Worm (Caenorhabditis elegans) whole organism, L2 larva: ENCODE measurements around the gene F35B12.9.

Source experiments
- F13H6.1 ChIP-seq: sonication (generic microtip); optimal IDR thresholded peaks from 2 replicates; lab custom pipeline; 2016; ENCODE audit warnings: missing genetic modification characterization, missing compliant biosample characterization
- R02D3.7 ChIP-seq: fragments of 150-350 bp; optimal IDR thresholded peaks from 2 replicates; lab custom pipeline; 2014; ENCODE audit warnings: missing biosample characterization, missing genetic modification characterization
- Y55F3AM.14 ChIP-seq: fragments of 200-800 bp; sonication (Bioruptor generic); optimal IDR thresholded peaks from 2 replicates; lab custom pipeline; 2018; ENCODE audit warnings: mild to moderate bottlenecking, missing genetic modification characterization, missing compliant biosample characterization
- ZK546.5 ChIP-seq: sonication (generic microtip); optimal IDR thresholded peaks from 2 replicates; lab custom pipeline; 2017; ENCODE audit warnings: missing biosample characterization, missing genetic modification characterization
- alr-1 ChIP-seq: fragments of 150-350 bp; optimal IDR thresholded peaks from 2 replicates; lab custom pipeline; 2014; ENCODE audit warnings: missing biosample characterization, missing genetic modification characterization
- aly-2 ChIP-seq: fragments of 150-350 bp; optimal IDR thresholded peaks from 2 replicates; lab custom pipeline; 2014; ENCODE audit warnings: missing biosample characterization, missing genetic modification characterization
- ama-1 ChIP-seq: fragments of 150-350 bp; optimal IDR thresholded peaks from 2 replicates; lab custom pipeline; 2018; ENCODE audit warnings: inconsistent platforms
- blmp-1 ChIP-seq: sonication (generic microtip); optimal IDR thresholded peaks from 2 replicates; lab custom pipeline; 2017; ENCODE audit warnings: missing genetic modification characterization, mild to moderate bottlenecking, missing compliant biosample characterization, antibody characterized with exemption, moderate library complexity; ENCODE audit not compliant: insufficient read depth
- ceh-16 ChIP-seq: fragments of 150-350 bp; optimal IDR thresholded peaks from 2 replicates; lab custom pipeline; 2014; ENCODE audit warnings: missing biosample characterization, missing genetic modification characterization
- ceh-82 ChIP-seq: fragments of 150-350 bp; optimal IDR thresholded peaks from 2 replicates; lab custom pipeline; 2014; ENCODE audit warnings: missing biosample characterization, missing genetic modification characterization
- crh-2 ChIP-seq: sonication (generic microtip); optimal IDR thresholded peaks from 2 replicates; lab custom pipeline; 2017; ENCODE audit warnings: missing biosample characterization, missing genetic modification characterization
- dmd-4 ChIP-seq: sonication (generic microtip); optimal IDR thresholded peaks from 2 replicates; lab custom pipeline; 2017; ENCODE audit warnings: missing biosample characterization, missing genetic modification characterization
- egl-27 ChIP-seq: sonication (generic microtip); optimal IDR thresholded peaks from 3 replicates; lab custom pipeline; 2017; ENCODE audit warnings: missing biosample characterization, missing genetic modification reagents, missing genetic modification characterization
- elt-1 ChIP-seq: fragments of 150-350 bp; optimal IDR thresholded peaks from 2 replicates; lab custom pipeline; 2014; ENCODE audit warnings: missing biosample characterization, missing genetic modification characterization
- elt-3 ChIP-seq: sonication (generic microtip); optimal IDR thresholded peaks from 2 replicates; lab custom pipeline; 2017; ENCODE audit warnings: missing biosample characterization, missing genetic modification characterization
- fos-1 ChIP-seq: fragments of 150-350 bp; optimal IDR thresholded peaks from 2 replicates; lab custom pipeline; 2014; ENCODE audit warnings: missing biosample characterization, missing genetic modification characterization
- gmeb-1 ChIP-seq: fragments of 150-350 bp; optimal IDR thresholded peaks from 2 replicates; lab custom pipeline; 2014; ENCODE audit warnings: missing biosample characterization, missing genetic modification characterization
- lin-11 ChIP-seq: fragments of 150-350 bp; sonication (generic microtip); optimal IDR thresholded peaks from 2 replicates; lab custom pipeline; 2014; ENCODE audit warnings: missing biosample characterization, missing genetic modification characterization, inconsistent platforms, mixed read lengths
- lin-13 ChIP-seq: fragments of 150-350 bp; optimal IDR thresholded peaks from 2 replicates; lab custom pipeline; 2014; ENCODE audit warnings: missing biosample characterization, missing genetic modification reagents, missing genetic modification characterization
- lin-39 ChIP-seq: fragments of 150-350 bp; optimal IDR thresholded peaks from 2 replicates; lab custom pipeline; 2014; ENCODE audit warnings: missing biosample characterization, missing genetic modification reagents, missing genetic modification characterization
- lsy-2 ChIP-seq, 2 experiments: fragments of 150-350 bp in 1 of 2; sonication (generic microtip) in 1 of 2; optimal IDR thresholded peaks; 2 replicates each; lab custom pipeline; 2014 to 2017; ENCODE audit warnings: missing biosample characterization in 2 of 2, missing genetic modification characterization in 2 of 2
- mab-5 ChIP-seq: fragments of 150-350 bp; optimal IDR thresholded peaks from 2 replicates; lab custom pipeline; 2014; ENCODE audit warnings: missing biosample characterization, missing genetic modification characterization
- mbf-1 ChIP-seq: sonication (generic microtip); optimal IDR thresholded peaks from 2 replicates; lab custom pipeline; 2017; ENCODE audit warnings: missing biosample characterization, missing genetic modification characterization
- mdl-1 ChIP-seq, 2 experiments: fragments of 150-350 bp in 1 of 2; sonication (generic microtip) in 1 of 2; optimal IDR thresholded peaks; 2 replicates each; lab custom pipeline; 2017; ENCODE audit warnings: missing biosample characterization in 2 of 2, missing genetic modification characterization in 2 of 2
- nhr-12 ChIP-seq: fragments of 150-350 bp; optimal IDR thresholded peaks from 2 replicates; lab custom pipeline; 2014; ENCODE audit warnings: missing biosample characterization, missing genetic modification characterization
- nhr-129 ChIP-seq: fragments of 150-350 bp; optimal IDR thresholded peaks from 2 replicates; lab custom pipeline; 2014; ENCODE audit warnings: missing biosample characterization, missing genetic modification characterization
- nhr-21 ChIP-seq: fragments of 150-350 bp; optimal IDR thresholded peaks from 2 replicates; lab custom pipeline; 2014; ENCODE audit warnings: missing biosample characterization, missing genetic modification characterization
- nhr-23 ChIP-seq: fragments of 150-350 bp; optimal IDR thresholded peaks from 2 replicates; lab custom pipeline; 2014; ENCODE audit warnings: missing biosample characterization, missing genetic modification reagents, missing genetic modification characterization
- nhr-237 ChIP-seq: fragments of 150-350 bp; optimal IDR thresholded peaks from 2 replicates; lab custom pipeline; 2014; ENCODE audit warnings: missing biosample characterization, missing genetic modification characterization
- nhr-25 ChIP-seq: fragments of 150-350 bp; sonication (generic microtip); optimal IDR thresholded peaks from 3 replicates; lab custom pipeline; 2014; ENCODE audit warnings: missing biosample characterization, missing genetic modification characterization
- peb-1 ChIP-seq: fragments of 150-350 bp; optimal IDR thresholded peaks from 2 replicates; lab custom pipeline; 2014; ENCODE audit warnings: missing biosample characterization, missing genetic modification characterization
- sem-4 ChIP-seq: fragments of 150-350 bp; optimal IDR thresholded peaks from 2 replicates; lab custom pipeline; 2014; ENCODE audit warnings: missing biosample characterization, missing genetic modification reagents, missing genetic modification characterization
- skn-1 ChIP-seq: sonication (generic microtip); optimal IDR thresholded peaks from 2 replicates; lab custom pipeline; 2017; ENCODE audit warnings: missing biosample characterization, missing genetic modification characterization
- sma-3 ChIP-seq: sonication (generic microtip); optimal IDR thresholded peaks from 2 replicates; lab custom pipeline; 2016; ENCODE audit warnings: missing genetic modification reagents, missing genetic modification characterization, missing compliant biosample characterization
- sma-9 ChIP-seq, 2 experiments: fragments of 150-350 bp in 1 of 2; sonication (generic microtip) in 1 of 2; optimal IDR thresholded peaks; 2 replicates each; lab custom pipeline; 2014 to 2016; ENCODE audit warnings: missing genetic modification characterization in 2 of 2, mild to moderate bottlenecking in 1 of 2, missing biosample characterization in 1 of 2, missing compliant biosample characterization in 1 of 2, missing genetic modification reagents in 1 of 2, moderate library complexity in 1 of 2
- snpc-4 ChIP-seq: fragments of 150-350 bp; optimal IDR thresholded peaks from 2 replicates; lab custom pipeline; 2014; ENCODE audit warnings: missing biosample characterization, missing genetic modification characterization
- unc-39 ChIP-seq: fragments of 150-350 bp; optimal IDR thresholded peaks from 2 replicates; lab custom pipeline; 2014; ENCODE audit warnings: missing biosample characterization, missing genetic modification characterization
- unc-55 ChIP-seq: fragments of 150-350 bp; sonication (generic microtip); optimal IDR thresholded peaks from 3 replicates; lab custom pipeline; 2014; ENCODE audit warnings: missing biosample characterization, missing genetic modification reagents, missing genetic modification characterization
- unc-62 ChIP-seq: fragments of 150-350 bp; optimal IDR thresholded peaks from 2 replicates; lab custom pipeline; 2014; ENCODE audit warnings: missing biosample characterization, missing genetic modification reagents, missing genetic modification characterization
- zag-1 ChIP-seq: fragments of 150-350 bp; optimal IDR thresholded peaks from 2 replicates; lab custom pipeline; 2014; ENCODE audit warnings: missing biosample characterization, missing genetic modification characterization
- ztf-1 ChIP-seq: fragments of 200-800 bp; sonication (Bioruptor generic); conservative IDR thresholded peaks from 2 replicates; pipeline ENCODE4 v1.3.6; 2022; ENCODE audit warnings: missing genetic modification characterization, missing compliant biosample characterization
- ztf-11 ChIP-seq: sonication (generic microtip); optimal IDR thresholded peaks from 2 replicates; lab custom pipeline; 2017; ENCODE audit warnings: missing biosample characterization, missing genetic modification characterization
- ztf-4 ChIP-seq: fragments of 150-350 bp; optimal IDR thresholded peaks from 2 replicates; lab custom pipeline; 2014; ENCODE audit warnings: missing biosample characterization, missing genetic modification characterization

F35B12.9 gene

DNA sequence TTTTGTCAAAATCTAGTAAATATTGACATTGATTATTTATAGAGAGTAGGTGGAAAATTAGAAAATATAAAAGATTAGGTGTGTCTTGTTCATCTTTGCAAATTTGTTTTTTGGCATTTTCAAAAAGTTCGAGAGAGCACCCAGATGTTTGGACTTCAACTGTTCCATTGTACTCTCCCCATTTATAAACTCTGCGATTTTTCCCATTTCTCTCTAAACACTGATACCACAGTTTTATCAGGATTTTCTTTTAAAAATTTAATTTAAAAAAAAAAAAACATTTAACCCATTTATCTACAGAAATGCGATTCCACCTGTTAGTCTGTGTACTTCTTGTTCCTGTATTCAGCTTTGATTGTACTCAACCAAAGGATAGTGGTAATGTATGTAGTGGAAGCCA is 12.0 kb downstream of the F35B12.9 start, which contains the start of gene tag-290:
Gene tag-290, plus strand, starts transcription at position 301 of the 400 bp plus-strand sequence.
- TF ChIP-seq gmeb-1 (tag; lab: Kevin White, UChicago), result no peak
- TF ChIP-seq ceh-82 (tag; lab: Kevin White, UChicago), result no peak
- TF ChIP-seq mab-5 (tag; lab: Kevin White, UChicago), result no peak
- no peak for TF ChIP-seq unc-55
- no peak for TF ChIP-seq mbf-1
- no peak for TF ChIP-seq nhr-23 (tag; lab: Kevin White, UChicago)
- no peak for TF ChIP-seq ZK546.5
- TF ChIP-seq nhr-237 (tag; lab: Kevin White, UChicago), result no peak
- TF ChIP-seq, all 48 proteins: peak for 0

DNA sequence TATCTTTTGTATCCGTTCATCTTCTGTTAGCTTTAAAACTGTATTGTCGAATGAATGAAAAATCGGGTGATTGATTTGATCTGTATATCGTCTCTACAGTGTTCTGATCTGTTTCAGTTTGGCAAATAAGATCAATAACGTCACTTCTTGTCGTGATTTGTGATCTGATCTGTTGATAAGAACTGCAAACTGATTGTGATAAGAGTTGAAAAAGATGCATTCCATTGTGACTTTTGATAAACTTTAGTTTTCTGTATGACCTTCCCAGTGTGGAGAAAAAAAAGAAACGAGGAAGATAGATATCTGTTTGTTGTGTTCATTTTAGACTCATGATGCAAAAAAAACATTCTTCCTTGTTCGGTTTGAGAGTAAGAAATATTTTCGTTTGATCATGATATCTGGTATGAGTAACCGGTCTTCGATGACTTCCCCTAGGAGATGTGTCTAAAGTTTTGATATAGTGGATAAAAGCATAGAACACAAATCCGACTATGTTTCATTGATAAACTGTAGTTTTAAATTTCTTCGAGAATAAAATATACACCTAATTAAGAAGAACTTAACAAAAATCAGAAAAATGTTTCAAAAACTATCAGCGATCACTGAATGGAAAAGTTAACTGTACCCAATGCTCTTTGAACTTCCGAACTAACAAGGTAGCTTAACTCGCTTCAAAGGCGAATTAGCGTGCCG is 14.0 kb downstream of the F35B12.9 start:
- TF ChIP-seq lin-13 (GFP tag; lab: Kevin White, UChicago) (peak; percentile 42), lsy-2 (tag; optimal IDR thresholded peaks at IDR 0.05; lab: Kevin White, UChicago) (peak in 1 of 2 experiments; percentile 28), mbf-1 (no peak), gmeb-1 (tag; lab: Kevin White, UChicago) (peak; percentile 21), nhr-129 (tag; lab: Kevin White, UChicago) (peak; percentile 60), crh-2 (tag; lab: Kevin White, UChicago) (peak; percentile 51), elt-1 (peak; percentile 59), skn-1 (tag; lab: Kevin White, UChicago) (peak; percentile 2), fos-1 (tag; lab: Kevin White, UChicago) (peak; percentile 52), nhr-25 (tag; lab: Kevin White, UChicago) (peak; percentile 82), R02D3.7 (tag; lab: Kevin White, UChicago) (no peak), blmp-1 (tag; lab: Kevin White, UChicago) (peak; percentile 59), sma-9 (GFP tag; optimal IDR thresholded peaks at IDR 0.05; lab: Kevin White, UChicago) (peak; percentile 88), sma-9 (tag; optimal IDR thresholded peaks at IDR 0.05; lab: Kevin White, UChicago) (no peak), F13H6.1 (tag; lab: Kevin White, UChicago) (no peak), ztf-11 (tag; lab: Kevin White, UChicago) (no peak), nhr-21 (tag; lab: Kevin White, UChicago) (peak; percentile 77), ZK546.5 (no peak), sma-3 (GFP tag; lab: Kevin White, UChicago) (peak; percentile 80), nhr-23 (tag; lab: Kevin White, UChicago) (peak; percentile 14)

DNA sequence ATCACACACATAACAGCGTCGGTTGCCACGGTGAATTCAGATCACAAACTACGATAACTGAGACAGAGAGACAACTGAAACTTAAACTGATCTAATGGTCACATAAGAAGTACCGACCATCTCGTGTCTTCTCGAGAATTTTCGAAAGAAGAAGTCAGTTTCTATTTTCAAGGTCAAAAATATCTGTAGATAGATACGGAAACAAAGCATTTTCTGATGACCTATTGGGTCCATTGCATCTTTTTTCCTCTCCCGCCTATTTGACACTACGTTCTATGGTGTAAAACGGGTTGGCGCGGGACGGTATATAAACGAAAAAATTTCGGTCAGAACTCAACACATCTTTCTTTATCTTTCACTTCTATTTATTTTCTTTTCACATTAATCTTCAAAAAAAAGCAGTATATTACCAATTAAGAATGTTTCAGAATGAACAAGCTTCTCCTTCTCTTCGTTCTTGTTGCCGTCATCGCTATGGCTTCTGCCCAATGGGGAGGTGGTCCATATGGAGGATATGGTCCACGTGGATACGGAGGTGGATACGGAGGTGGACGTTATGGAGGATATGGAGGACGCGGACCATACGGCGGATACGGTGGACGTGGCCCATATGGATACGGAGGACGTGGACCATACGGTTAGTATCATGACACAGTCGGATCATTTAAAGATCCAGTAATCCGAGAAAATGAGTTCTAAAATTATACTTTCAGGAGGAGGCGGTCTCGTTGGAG is 15.1 kb downstream of the F35B12.9 start, which contains the start of gene nlp-24:
Gene nlp-24, plus strand, starts transcription at position 429 of the 734 bp plus-strand sequence.
- TF ChIP-seq elt-1 (peak; percentile 2), ceh-16 (tag; lab: Kevin White, UChicago) (peak; percentile 61), dmd-4 (tag; lab: Kevin White, UChicago) (no peak), sem-4 (tag; lab: Kevin White, UChicago) (no peak), ZK546.5 (no peak), alr-1 (no peak), aly-2 (tag; lab: Kevin White, UChicago) (no peak), ztf-4 (no peak), nhr-25 (tag; lab: Kevin White, UChicago) (peak; percentile 90), blmp-1 (tag; lab: Kevin White, UChicago) (peak; percentile 79), mab-5 (tag; lab: Kevin White, UChicago) (no peak), ceh-82 (tag; lab: Kevin White, UChicago) (no peak), nhr-21 (tag; lab: Kevin White, UChicago) (peak; percentile 70), nhr-237 (tag; lab: Kevin White, UChicago) (no peak), unc-55 (no peak), sma-3 (GFP tag; lab: Kevin White, UChicago) (peak; percentile 39), unc-39 (tag; lab: Kevin White, UChicago) (no peak), Y55F3AM.14 (no peak), lin-11 (tag; lab: Kevin White, UChicago) (no peak), lin-39 (tag; lab: Kevin White, UChicago) (no peak), lsy-2 (tag; optimal IDR thresholded peaks at IDR 0.05; lab: Kevin White, UChicago) (peak in 1 of 2 experiments; percentile 46), mdl-1 (tag; optimal IDR thresholded peaks at IDR 0.05; lab: Kevin White, UChicago) (no peak), snpc-4 (tag; lab: Kevin White, UChicago) (no peak), nhr-12 (tag; lab: Kevin White, UChicago) (no peak), skn-1 (tag; lab: Kevin White, UChicago) (no peak), ama-1 (peak; percentile 76), ztf-1 (GFP tag; lab: Robert Waterston, UW) (no peak), elt-3 (tag; lab: Kevin White, UChicago) (no peak), peb-1 (tag; lab: Kevin White, UChicago) (no peak), nhr-23 (tag; lab: Kevin White, UChicago) (no peak), nhr-129 (tag; lab: Kevin White, UChicago) (peak; percentile 24), R02D3.7 (tag; lab: Kevin White, UChicago) (no peak), crh-2 (tag; lab: Kevin White, UChicago) (peak; percentile 19), fos-1 (tag; lab: Kevin White, UChicago) (peak; percentile 20), zag-1 (tag; lab: Kevin White, UChicago) (no peak), ztf-11 (tag; lab: Kevin White, UChicago) (no peak), egl-27 (tag; lab: Kevin White, UChicago) (no peak), unc-62 (no peak)
